Worm (Caenorhabditis elegans): ENCODE data around the gene polq-1.

ce11 chrIII:5846412-5846811 lies 43.5 kb upstream of the polq-1 start:
- TF ChIP-seq ama-1 (optimal IDR thresholded peaks at IDR 0.05): no peak
- no peak for TF ChIP-seq B0310.2 (tag; optimal IDR thresholded peaks at IDR 0.05)
- TF ChIP-seq ceh-13 (GFP tag; optimal IDR thresholded peaks at IDR 0.05): no peak
- no peak for TF ChIP-seq tbx-11 (GFP tag; IDR thresholded peaks at IDR 0.05)
- no peak for TF ChIP-seq sea-1 (GFP tag; conservative IDR thresholded peaks at IDR 0.05)
- TF ChIP-seq flt-1 (GFP tag; IDR thresholded peaks at IDR 0.05): no peak
- no peak for TF ChIP-seq hmg-4 (GFP tag; optimal IDR thresholded peaks at IDR 0.05)
- no peak for TF ChIP-seq hnd-1 (tag; optimal IDR thresholded peaks at IDR 0.05)
- no peak for TF ChIP-seq tra-4 (tag; optimal IDR thresholded peaks at IDR 0.05)
